Worm (Caenorhabditis elegans) whole organism, L2 larva: ENCODE results near the gene dgk-5.

Experiments used
- C34F6.9 ChIP-seq: fragments of 150-350 bp; optimal IDR thresholded peaks from 2 replicates; lab custom pipeline; 2014; ENCODE audit warnings: missing biosample characterization, missing genetic modification characterization
- F13H6.1 ChIP-seq: sonication (generic microtip); optimal IDR thresholded peaks from 2 replicates; lab custom pipeline; 2016; ENCODE audit warnings: missing genetic modification characterization, missing compliant biosample characterization
- R02D3.7 ChIP-seq: fragments of 150-350 bp; optimal IDR thresholded peaks from 2 replicates; lab custom pipeline; 2014; ENCODE audit warnings: missing biosample characterization, missing genetic modification characterization
- Y55F3AM.14 ChIP-seq: fragments of 200-800 bp; sonication (Bioruptor generic); optimal IDR thresholded peaks from 2 replicates; lab custom pipeline; 2018; ENCODE audit warnings: mild to moderate bottlenecking, missing genetic modification characterization, missing compliant biosample characterization
- ZK546.5 ChIP-seq: sonication (generic microtip); optimal IDR thresholded peaks from 2 replicates; lab custom pipeline; 2017; ENCODE audit warnings: missing biosample characterization, missing genetic modification characterization
- alr-1 ChIP-seq: fragments of 150-350 bp; optimal IDR thresholded peaks from 2 replicates; lab custom pipeline; 2014; ENCODE audit warnings: missing biosample characterization, missing genetic modification characterization
- ama-1 ChIP-seq: fragments of 150-350 bp; optimal IDR thresholded peaks from 2 replicates; lab custom pipeline; 2018; ENCODE audit warnings: inconsistent platforms
- blmp-1 ChIP-seq: sonication (generic microtip); optimal IDR thresholded peaks from 2 replicates; lab custom pipeline; 2017; ENCODE audit warnings: missing genetic modification characterization, mild to moderate bottlenecking, missing compliant biosample characterization, antibody characterized with exemption, moderate library complexity; ENCODE audit not compliant: insufficient read depth
- ceh-16 ChIP-seq: fragments of 150-350 bp; optimal IDR thresholded peaks from 2 replicates; lab custom pipeline; 2014; ENCODE audit warnings: missing biosample characterization, missing genetic modification characterization
- ceh-82 ChIP-seq: fragments of 150-350 bp; optimal IDR thresholded peaks from 2 replicates; lab custom pipeline; 2014; ENCODE audit warnings: missing biosample characterization, missing genetic modification characterization
- crh-2 ChIP-seq: sonication (generic microtip); optimal IDR thresholded peaks from 2 replicates; lab custom pipeline; 2017; ENCODE audit warnings: missing biosample characterization, missing genetic modification characterization
- dmd-4 ChIP-seq: sonication (generic microtip); optimal IDR thresholded peaks from 2 replicates; lab custom pipeline; 2017; ENCODE audit warnings: missing biosample characterization, missing genetic modification characterization
- egl-27 ChIP-seq: sonication (generic microtip); optimal IDR thresholded peaks from 3 replicates; lab custom pipeline; 2017; ENCODE audit warnings: missing biosample characterization, missing genetic modification reagents, missing genetic modification characterization
- elt-1 ChIP-seq: fragments of 150-350 bp; optimal IDR thresholded peaks from 2 replicates; lab custom pipeline; 2014; ENCODE audit warnings: missing biosample characterization, missing genetic modification characterization
- elt-3 ChIP-seq: sonication (generic microtip); optimal IDR thresholded peaks from 2 replicates; lab custom pipeline; 2017; ENCODE audit warnings: missing biosample characterization, missing genetic modification characterization
- fos-1 ChIP-seq: fragments of 150-350 bp; optimal IDR thresholded peaks from 2 replicates; lab custom pipeline; 2014; ENCODE audit warnings: missing biosample characterization, missing genetic modification characterization
- gmeb-1 ChIP-seq: fragments of 150-350 bp; optimal IDR thresholded peaks from 2 replicates; lab custom pipeline; 2014; ENCODE audit warnings: missing biosample characterization, missing genetic modification characterization
- lin-11 ChIP-seq: fragments of 150-350 bp; sonication (generic microtip); optimal IDR thresholded peaks from 2 replicates; lab custom pipeline; 2014; ENCODE audit warnings: missing biosample characterization, missing genetic modification characterization, inconsistent platforms, mixed read lengths
- lin-13 ChIP-seq: fragments of 150-350 bp; optimal IDR thresholded peaks from 2 replicates; lab custom pipeline; 2014; ENCODE audit warnings: missing biosample characterization, missing genetic modification reagents, missing genetic modification characterization
- lin-39 ChIP-seq: fragments of 150-350 bp; optimal IDR thresholded peaks from 2 replicates; lab custom pipeline; 2014; ENCODE audit warnings: missing biosample characterization, missing genetic modification reagents, missing genetic modification characterization
- lsy-2 ChIP-seq, 2 experiments: fragments of 150-350 bp in 1 of 2; sonication (generic microtip) in 1 of 2; optimal IDR thresholded peaks; 2 replicates each; lab custom pipeline; 2014 to 2017; ENCODE audit warnings: missing biosample characterization in 2 of 2, missing genetic modification characterization in 2 of 2
- mab-5 ChIP-seq: fragments of 150-350 bp; optimal IDR thresholded peaks from 2 replicates; lab custom pipeline; 2014; ENCODE audit warnings: missing biosample characterization, missing genetic modification characterization
- mbf-1 ChIP-seq: sonication (generic microtip); optimal IDR thresholded peaks from 2 replicates; lab custom pipeline; 2017; ENCODE audit warnings: missing biosample characterization, missing genetic modification characterization
- mdl-1 ChIP-seq, 2 experiments: fragments of 150-350 bp in 1 of 2; sonication (generic microtip) in 1 of 2; optimal IDR thresholded peaks; 2 replicates each; lab custom pipeline; 2017; ENCODE audit warnings: missing biosample characterization in 2 of 2, missing genetic modification characterization in 2 of 2
- nhr-10 ChIP-seq: sonication (generic microtip); optimal IDR thresholded peaks from 2 replicates; lab custom pipeline; 2017; ENCODE audit warnings: missing biosample characterization, missing genetic modification characterization
- nhr-11 ChIP-seq: fragments of 150-350 bp; optimal IDR thresholded peaks from 2 replicates; lab custom pipeline; 2014; ENCODE audit warnings: missing biosample characterization, missing genetic modification characterization
- nhr-12 ChIP-seq: fragments of 150-350 bp; optimal IDR thresholded peaks from 2 replicates; lab custom pipeline; 2014; ENCODE audit warnings: missing biosample characterization, missing genetic modification characterization
- nhr-129 ChIP-seq: fragments of 150-350 bp; optimal IDR thresholded peaks from 2 replicates; lab custom pipeline; 2014; ENCODE audit warnings: missing biosample characterization, missing genetic modification characterization
- nhr-21 ChIP-seq: fragments of 150-350 bp; optimal IDR thresholded peaks from 2 replicates; lab custom pipeline; 2014; ENCODE audit warnings: missing biosample characterization, missing genetic modification characterization
- nhr-23 ChIP-seq: fragments of 150-350 bp; optimal IDR thresholded peaks from 2 replicates; lab custom pipeline; 2014; ENCODE audit warnings: missing biosample characterization, missing genetic modification reagents, missing genetic modification characterization
- nhr-25 ChIP-seq: fragments of 150-350 bp; sonication (generic microtip); optimal IDR thresholded peaks from 3 replicates; lab custom pipeline; 2014; ENCODE audit warnings: missing biosample characterization, missing genetic modification characterization
- nhr-6 ChIP-seq: fragments of 150-350 bp; optimal IDR thresholded peaks from 2 replicates; lab custom pipeline; 2014; ENCODE audit warnings: missing biosample characterization, missing genetic modification characterization
- nhr-77 ChIP-seq: fragments of 150-350 bp; optimal IDR thresholded peaks from 2 replicates; lab custom pipeline; 2014; ENCODE audit warnings: missing biosample characterization, missing genetic modification characterization
- skn-1 ChIP-seq: sonication (generic microtip); optimal IDR thresholded peaks from 2 replicates; lab custom pipeline; 2017; ENCODE audit warnings: missing biosample characterization, missing genetic modification characterization
- sma-3 ChIP-seq: sonication (generic microtip); optimal IDR thresholded peaks from 2 replicates; lab custom pipeline; 2016; ENCODE audit warnings: missing genetic modification reagents, missing genetic modification characterization, missing compliant biosample characterization
- sma-9 ChIP-seq, 2 experiments: fragments of 150-350 bp in 1 of 2; sonication (generic microtip) in 1 of 2; optimal IDR thresholded peaks; 2 replicates each; lab custom pipeline; 2014 to 2016; ENCODE audit warnings: missing genetic modification characterization in 2 of 2, mild to moderate bottlenecking in 1 of 2, missing biosample characterization in 1 of 2, missing compliant biosample characterization in 1 of 2, missing genetic modification reagents in 1 of 2, moderate library complexity in 1 of 2
- snpc-4 ChIP-seq: fragments of 150-350 bp; optimal IDR thresholded peaks from 2 replicates; lab custom pipeline; 2014; ENCODE audit warnings: missing biosample characterization, missing genetic modification characterization
- unc-39 ChIP-seq: fragments of 150-350 bp; optimal IDR thresholded peaks from 2 replicates; lab custom pipeline; 2014; ENCODE audit warnings: missing biosample characterization, missing genetic modification characterization
- unc-55 ChIP-seq: fragments of 150-350 bp; sonication (generic microtip); optimal IDR thresholded peaks from 3 replicates; lab custom pipeline; 2014; ENCODE audit warnings: missing biosample characterization, missing genetic modification reagents, missing genetic modification characterization
- zag-1 ChIP-seq: fragments of 150-350 bp; optimal IDR thresholded peaks from 2 replicates; lab custom pipeline; 2014; ENCODE audit warnings: missing biosample characterization, missing genetic modification characterization
- ztf-1 ChIP-seq: fragments of 200-800 bp; sonication (Bioruptor generic); conservative IDR thresholded peaks from 2 replicates; pipeline ENCODE4 v1.3.6; 2022; ENCODE audit warnings: missing genetic modification characterization, missing compliant biosample characterization
- ztf-11 ChIP-seq: sonication (generic microtip); optimal IDR thresholded peaks from 2 replicates; lab custom pipeline; 2017; ENCODE audit warnings: missing biosample characterization, missing genetic modification characterization
- ztf-4 ChIP-seq: fragments of 150-350 bp; optimal IDR thresholded peaks from 2 replicates; lab custom pipeline; 2014; ENCODE audit warnings: missing biosample characterization, missing genetic modification characterization

Gene dgk-5

DNA sequence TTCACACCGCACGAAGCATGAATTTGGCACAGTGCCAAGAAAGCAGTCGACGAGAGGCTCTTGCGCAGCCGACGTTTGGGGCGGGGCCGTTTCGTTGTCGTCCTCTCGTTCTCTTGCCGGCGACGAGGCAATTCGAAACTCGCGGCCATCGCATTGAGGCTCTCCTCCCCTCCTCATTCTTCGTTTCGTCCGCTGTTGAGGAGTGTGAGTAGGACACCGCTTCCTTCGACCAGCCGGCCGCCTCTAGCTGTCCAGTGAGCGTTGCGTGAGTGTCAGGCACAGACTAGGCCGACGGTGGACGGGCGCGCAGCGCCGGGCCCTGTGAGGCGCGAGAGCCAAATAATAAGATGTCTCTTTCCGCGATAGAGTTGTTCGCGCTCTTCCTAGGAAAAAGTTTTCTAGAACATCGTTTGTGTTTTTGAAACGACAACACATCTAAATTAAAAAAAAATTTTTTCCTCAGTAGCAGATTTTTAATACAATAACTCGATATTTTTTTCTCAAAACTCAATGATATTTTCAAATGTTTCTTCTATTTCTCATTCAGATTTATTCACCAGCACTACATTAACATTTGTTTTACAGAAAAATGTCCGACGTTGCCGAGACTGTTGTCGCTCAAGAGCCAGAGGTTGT is 21.1 kb upstream of the dgk-5 start, which contains the start of the genes T28D9.11 and T28D9.1:
Gene T28D9.11, minus strand, starts transcription at position 177 of the 636 bp plus-strand sequence.
Gene T28D9.1, plus strand, starts transcription at position 586 of the 636 bp plus-strand sequence.
- TF ChIP-seq egl-27 (peak; percentile 9), elt-3 (no peak), crh-2 (peak; percentile 3), F13H6.1 (peak; percentile 67), lin-11 (tag; lab: Kevin White, UChicago) (peak; percentile 60), lsy-2 (tag; optimal IDR thresholded peaks at IDR 0.05; lab: Kevin White, UChicago) (peak in 1 of 2 experiments; percentile 68), unc-39 (tag; lab: Kevin White, UChicago) (peak; percentile 36), skn-1 (tag; lab: Kevin White, UChicago) (no peak), nhr-129 (tag; lab: Kevin White, UChicago) (peak; percentile 82), mab-5 (tag; lab: Kevin White, UChicago) (no peak), fos-1 (tag; lab: Kevin White, UChicago) (peak; percentile 34), ceh-16 (tag; lab: Kevin White, UChicago) (peak; percentile 5), sma-9 (GFP tag; optimal IDR thresholded peaks at IDR 0.05; lab: Kevin White, UChicago) (peak; percentile 7), sma-9 (tag; optimal IDR thresholded peaks at IDR 0.05; lab: Kevin White, UChicago) (no peak), zag-1 (tag; lab: Kevin White, UChicago) (peak; percentile 40), lin-13 (peak; percentile 19), unc-55 (GFP tag; lab: Kevin White, UChicago) (peak; percentile 66), ZK546.5 (tag; lab: Kevin White, UChicago) (no peak), ztf-1 (GFP tag; lab: Robert Waterston, UW) (no peak), mdl-1 (tag; optimal IDR thresholded peaks at IDR 0.05; lab: Kevin White, UChicago) (peak; percentile 9 to 41), ama-1 (lab: Kevin White, UChicago) (peak; percentile 23), nhr-21 (tag; lab: Kevin White, UChicago) (peak; percentile 45), C34F6.9 (tag; lab: Kevin White, UChicago) (peak; percentile 47), snpc-4 (peak; percentile 94), nhr-11 (no peak)

DNA sequence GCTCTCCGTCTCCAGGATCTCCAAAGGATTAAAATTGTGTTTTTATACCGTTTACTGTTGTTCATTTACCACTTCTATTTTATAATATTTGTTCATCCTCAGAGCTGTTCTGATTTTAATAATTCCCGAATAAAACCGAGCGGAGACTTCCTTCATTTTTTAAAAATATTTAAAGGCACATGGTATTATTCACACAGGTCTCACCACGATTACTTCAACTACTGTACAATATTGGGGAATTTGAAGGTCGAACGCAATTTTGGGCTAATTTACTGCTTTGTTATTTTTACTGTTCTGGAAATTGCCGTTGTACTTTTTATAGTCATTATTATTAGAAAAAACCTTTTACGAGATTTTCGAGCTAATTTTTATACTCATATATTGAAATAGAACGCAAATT is 20.3 kb upstream of the dgk-5 start:
- TF ChIP-seq lin-39 (tag; lab: Kevin White, UChicago) (no peak), Y55F3AM.14 (GFP tag; lab: Kevin White, UChicago) (no peak), gmeb-1 (tag; lab: Kevin White, UChicago) (no peak), lin-11 (tag; lab: Kevin White, UChicago) (no peak), R02D3.7 (tag; lab: Kevin White, UChicago) (no peak)

DNA sequence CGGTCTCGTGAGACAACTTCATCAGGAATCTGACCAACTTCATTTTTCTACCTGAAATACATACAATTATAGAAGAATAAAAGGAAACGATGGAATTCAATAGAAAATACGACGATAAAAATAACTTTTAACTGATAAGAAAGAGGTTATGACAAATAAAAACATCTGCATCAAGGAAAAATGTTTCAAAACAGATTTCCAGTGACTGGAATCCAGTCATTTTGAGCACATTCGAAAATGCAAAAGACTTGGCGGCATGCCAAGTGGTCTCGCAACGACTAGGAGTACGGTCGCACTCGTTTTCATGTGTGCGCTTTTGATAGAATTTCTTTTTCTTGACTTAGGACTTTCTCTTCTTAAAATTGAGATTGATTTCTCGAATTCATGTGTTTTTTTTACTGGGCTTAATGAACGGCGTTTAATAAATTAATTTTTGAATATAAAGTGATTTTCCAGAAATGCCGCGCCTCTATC is 18.9 kb upstream of the dgk-5 start, which contains the start of the genes snr-3 and rsp-5:
Gene snr-3, minus strand, starts transcription at position 51 of the 474 bp plus-strand sequence.
Gene rsp-5, plus strand, starts transcription at position 455 of the 474 bp plus-strand sequence.
- TF ChIP-seq Y55F3AM.14 (GFP tag; lab: Kevin White, UChicago) (no peak), nhr-10 (no peak), skn-1 (tag; lab: Kevin White, UChicago) (no peak), unc-39 (tag; lab: Kevin White, UChicago) (no peak), elt-1 (tag; lab: Kevin White, UChicago) (no peak), lin-13 (peak; percentile 79), ztf-4 (tag; lab: Kevin White, UChicago) (no peak), unc-55 (GFP tag; lab: Kevin White, UChicago) (peak; percentile 87), nhr-6 (tag; lab: Kevin White, UChicago) (peak; percentile 35), ztf-1 (GFP tag; lab: Robert Waterston, UW) (no peak), nhr-12 (no peak), sma-9 (GFP tag; optimal IDR thresholded peaks at IDR 0.05; lab: Kevin White, UChicago) (peak; percentile 78), sma-9 (tag; optimal IDR thresholded peaks at IDR 0.05; lab: Kevin White, UChicago) (no peak), ceh-16 (tag; lab: Kevin White, UChicago) (no peak), nhr-77 (tag; lab: Kevin White, UChicago) (no peak), sma-3 (GFP tag; lab: Kevin White, UChicago) (peak; percentile 72), alr-1 (tag; lab: Kevin White, UChicago) (no peak), F13H6.1 (peak; percentile 53), mbf-1 (tag; lab: Kevin White, UChicago) (no peak), nhr-11 (no peak), mab-5 (tag; lab: Kevin White, UChicago) (peak; percentile 7), elt-3 (no peak), fos-1 (tag; lab: Kevin White, UChicago) (peak; percentile 71), lsy-2 (tag; optimal IDR thresholded peaks at IDR 0.05; lab: Kevin White, UChicago) (peak; percentile 96 to 99), nhr-21 (tag; lab: Kevin White, UChicago) (peak; percentile 64), crh-2 (peak; percentile 72), nhr-129 (tag; lab: Kevin White, UChicago) (peak; percentile 82), ztf-11 (no peak), ceh-82 (tag; lab: Kevin White, UChicago) (no peak), lin-11 (tag; lab: Kevin White, UChicago) (peak; percentile 50), C34F6.9 (tag; lab: Kevin White, UChicago) (peak; percentile 91), blmp-1 (tag; lab: Kevin White, UChicago) (peak; percentile 10), lin-39 (tag; lab: Kevin White, UChicago) (no peak), snpc-4 (peak; percentile 75), mdl-1 (tag; optimal IDR thresholded peaks at IDR 0.05; lab: Kevin White, UChicago) (peak in 1 of 2 experiments; percentile 31), nhr-23 (tag; lab: Kevin White, UChicago) (no peak), ZK546.5 (tag; lab: Kevin White, UChicago) (peak; percentile 62), R02D3.7 (tag; lab: Kevin White, UChicago) (no peak), nhr-25 (peak; percentile 60), ama-1 (lab: Kevin White, UChicago) (peak; percentile 40), dmd-4 (tag; lab: Kevin White, UChicago) (no peak), egl-27 (no peak)
